Fruit fly (Drosophila melanogaster): ENCODE measurements around the gene CG14115.

The CG14115 gene

DNA sequence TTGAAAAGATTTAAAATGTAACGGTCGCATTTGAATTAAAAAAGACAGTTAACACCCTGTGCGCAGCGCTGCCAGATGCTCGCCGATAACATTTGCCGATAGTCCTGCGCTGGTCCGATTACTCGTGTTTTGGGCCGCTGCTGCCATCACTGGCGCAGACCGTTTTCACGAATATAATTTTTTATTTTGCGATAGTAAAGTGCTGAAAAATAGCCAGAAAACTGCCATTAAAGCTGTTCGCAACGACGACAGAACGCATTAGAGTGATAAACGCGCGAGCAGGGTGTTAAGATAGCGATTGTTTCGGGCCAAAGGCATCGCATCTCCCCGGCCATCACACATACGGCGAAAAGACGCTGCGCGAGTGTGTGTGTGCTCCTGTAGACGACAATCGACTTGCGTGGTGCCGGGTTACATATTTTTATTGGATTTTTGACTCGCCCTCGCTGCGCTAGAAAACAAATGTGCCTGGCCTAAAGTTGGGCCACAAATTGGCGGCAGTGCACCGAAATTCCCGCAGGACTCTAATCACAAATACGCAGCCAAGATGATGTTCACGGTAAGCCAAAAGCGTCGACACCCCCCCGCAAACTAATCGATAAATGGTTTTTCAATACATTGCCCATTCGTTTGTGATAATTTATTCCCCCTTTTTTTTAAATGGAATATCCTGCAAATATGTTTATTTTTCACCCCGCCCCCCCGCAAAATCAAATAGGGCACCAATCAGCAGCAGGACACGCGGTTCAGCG is 24.3 kb downstream of the CG14115 start, which contains the start of gene Srrm1 (continued):
- peak; percentile 49 to 60 for TF ChIP-seq dpn (GFP tag; optimal IDR thresholded peaks at IDR 0.05)
- TF ChIP-seq CG10267 (tag; optimal IDR thresholded peaks at IDR 0.05) = peak; percentile 53
- TF ChIP-seq B-H2 (GFP tag; optimal IDR thresholded peaks at IDR 0.05) = peak; percentile 39
- no peak for TF ChIP-seq CG13296 (GFP tag; optimal IDR thresholded peaks at IDR 0.05)
- TF ChIP-seq tna (GFP tag; IDR thresholded peaks at IDR 0.05; ENCODE audit: partially characterized antibody) = peak; percentile 85
- TF ChIP-seq Xrp1 (GFP tag; IDR thresholded peaks at IDR 0.05) = 0 out of 2 replicates have a peak, but pooled peaks have one; percentile 10
- peak; percentile 83 for TF ChIP-seq CG12659 (GFP tag; optimal IDR thresholded peaks at IDR 0.05)
- TF ChIP-seq Neu2 (GFP tag; optimal IDR thresholded peaks at IDR 0.05; ENCODE audit: borderline replicate concordance) = peak; percentile 33
- no peak for TF ChIP-seq grn (GFP tag; optimal IDR thresholded peaks at IDR 0.05)
- TF ChIP-seq Abd-B (GFP tag; optimal IDR thresholded peaks at IDR 0.05) = peak; percentile 23
- peak; percentile 86 for TF ChIP-seq YL-1 (GFP tag; optimal IDR thresholded peaks at IDR 0.05)
- TF ChIP-seq Hmr (GFP tag; optimal IDR thresholded peaks at IDR 0.05) = peak; percentile 45
- no peak for TF ChIP-seq CG3726 (GFP tag; IDR thresholded peaks at IDR 0.05)
- TF ChIP-seq CG16863 (GFP tag; optimal IDR thresholded peaks at IDR 0.05) = peak; percentile 6
- peak; percentile 90 for TF ChIP-seq hb (GFP tag; IDR thresholded peaks at IDR 0.05; ENCODE audit: partially characterized antibody)
- peak; percentile 23 for TF ChIP-seq Antp (GFP tag; optimal IDR thresholded peaks at IDR 0.05)
- peak; percentile 53 for TF ChIP-seq Xbp1 (GFP tag; optimal IDR thresholded peaks at IDR 0.05)
- TF ChIP-seq CG17186 (GFP tag; optimal IDR thresholded peaks at IDR 0.05) = peak; percentile 85
- no peak for TF ChIP-seq Hr39 (optimal IDR thresholded peaks at IDR 0.05)
- TF ChIP-seq CG6272 (GFP tag; IDR thresholded peaks at IDR 0.05) = peak; percentile 35
- TF ChIP-seq Myb (GFP tag; optimal IDR thresholded peaks at IDR 0.05) = peak; percentile 100
- no peak for TF ChIP-seq kni (GFP tag; optimal IDR thresholded peaks at IDR 0.05)
- no peak for TF ChIP-seq Dip2 (GFP tag; IDR thresholded peaks at IDR 0.05)
- TF ChIP-seq CG32772 (GFP tag; IDR thresholded peaks at IDR 0.05) = 0 out of 2 replicates have a peak, but pooled peaks have one; percentile 5
- TF ChIP-seq emc (GFP tag; optimal IDR thresholded peaks at IDR 0.05) = no peak
- TF ChIP-seq repo (GFP tag; optimal IDR thresholded peaks at IDR 0.05) = peak; percentile 30
- TF ChIP-seq gro (GFP tag; optimal IDR thresholded peaks at IDR 0.05) = peak; percentile 52
- peak; percentile 28 for TF ChIP-seq bab2 (GFP tag; optimal IDR thresholded peaks at IDR 0.05)
- no peak for TF ChIP-seq h (optimal IDR thresholded peaks at IDR 0.05)
- no peak for TF ChIP-seq br (optimal IDR thresholded peaks at IDR 0.05)
- no peak for TF ChIP-seq sqz (GFP tag; optimal IDR thresholded peaks at IDR 0.05)
- TF ChIP-seq inv (GFP tag; IDR thresholded peaks at IDR 0.05; ENCODE audit: partially characterized antibody) = peak; percentile 92
- TF ChIP-seq CG6175 (GFP tag; IDR thresholded peaks at IDR 0.05) = no peak
- peak; percentile 68 for TF ChIP-seq dm (GFP tag; optimal IDR thresholded peaks at IDR 0.05)
- peak; percentile 41 for TF ChIP-seq ind (GFP tag; optimal IDR thresholded peaks at IDR 0.05)
- peak; percentile 28 for TF ChIP-seq grau (tag; optimal IDR thresholded peaks at IDR 0.05)
- TF ChIP-seq crp (GFP tag; optimal IDR thresholded peaks at IDR 0.05) = peak in 1 of 2 experiments; percentile 20
- peak; percentile 4 for TF ChIP-seq CG5245 (GFP tag; optimal IDR thresholded peaks at IDR 0.05)
- TF ChIP-seq lilli (GFP tag; optimal IDR thresholded peaks at IDR 0.05) = peak; percentile 72
- peak; percentile 52 for TF ChIP-seq NC2β (GFP tag; optimal IDR thresholded peaks at IDR 0.05)
- no peak for TF ChIP-seq Oli (tag; optimal IDR thresholded peaks at IDR 0.05)
- TF ChIP-seq CG4282 (GFP tag; optimal IDR thresholded peaks at IDR 0.05) = peak; percentile 46
- TF ChIP-seq so (GFP tag; IDR thresholded peaks at IDR 0.05) = 0 out of 3 replicates have a peak, but pooled peaks have one; percentile 64
- peak; percentile 94 for TF ChIP-seq Med (GFP tag)
- TF ChIP-seq HHEX (GFP tag; optimal IDR thresholded peaks at IDR 0.05) = no peak
- peak; percentile 63 for TF ChIP-seq vfl (GFP tag; optimal IDR thresholded peaks at IDR 0.05)
- peak; percentile 92 for TF ChIP-seq bbx (GFP tag; IDR thresholded peaks at IDR 0.05; ENCODE audit: partially characterized antibody)
- TF ChIP-seq twi (tag; optimal IDR thresholded peaks at IDR 0.05) = peak; percentile 5
- peak; percentile 87 for TF ChIP-seq hbn (GFP tag; IDR thresholded peaks at IDR 0.05; ENCODE audit: partially characterized antibody)
- peak; percentile 16 for TF ChIP-seq CG9727 (GFP tag; optimal IDR thresholded peaks at IDR 0.05)
